Worm (Caenorhabditis elegans) whole organism, L4/young adult: ENCODE data around the gene F53A3.1.

ENCODE experiments used
- W03F9.2 ChIP-seq: fragments of 150-350 bp; optimal IDR thresholded peaks from 2 replicates; lab custom pipeline; 2014; ENCODE audit warnings: missing biosample characterization, missing genetic modification characterization
- dao-5 ChIP-seq: sonication (generic microtip); optimal IDR thresholded peaks from 2 replicates; lab custom pipeline; 2016; ENCODE audit warnings: missing genotype, missing genetic modification characterization, moderate library complexity, missing compliant biosample characterization
- him-1 ChIP-seq: sonication (generic microtip); optimal IDR thresholded peaks from 2 replicates; lab custom pipeline; 2016; ENCODE audit warnings: missing genotype, missing genetic modification reagents, missing genetic modification characterization, missing compliant biosample characterization

DNA sequence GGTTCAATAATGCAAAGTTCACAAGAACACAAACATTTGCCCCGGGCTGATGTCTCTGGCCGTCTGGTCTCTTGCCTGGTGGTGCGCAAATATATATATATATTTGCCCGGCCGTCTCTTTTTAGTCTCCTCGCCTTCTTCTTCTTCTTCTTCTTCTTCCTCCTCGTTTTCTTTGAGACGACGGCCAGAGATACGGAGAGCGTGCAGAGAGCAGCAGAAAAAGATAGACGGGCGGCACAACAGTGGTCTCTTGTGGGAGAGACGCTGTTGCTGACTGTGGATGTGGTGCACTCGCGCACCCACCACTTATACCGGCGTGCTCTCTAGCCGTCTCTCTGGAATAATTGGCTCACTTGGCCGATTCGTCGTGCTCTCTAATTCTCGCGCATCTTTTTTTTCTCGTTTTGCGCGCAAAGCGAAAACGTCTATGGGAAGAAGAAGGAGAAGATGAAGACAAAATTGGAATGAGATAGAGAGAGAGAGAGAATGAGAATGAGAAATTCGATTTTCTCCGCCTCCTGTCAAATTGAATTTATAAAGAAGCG is 22.2 kb downstream of the F53A3.1 start:
- TF ChIP-seq him-1 (tag; lab: Kevin White, UChicago) (peak; percentile 97), dao-5 (peak; percentile 47), W03F9.2 (peak; percentile 65)
